Worm (Caenorhabditis elegans) whole organism, L1 larva: ENCODE results near the gene str-94.

Experiments used
- C34B4.2 ChIP-seq: sonication (generic microtip); optimal IDR thresholded peaks from 2 replicates; lab custom pipeline; 2017; ENCODE audit warnings: mild to moderate bottlenecking, missing genetic modification characterization, missing compliant biosample characterization
- aha-1 ChIP-seq: fragments of 150-350 bp; optimal IDR thresholded peaks from 2 replicates; lab custom pipeline; 2014; ENCODE audit warnings: missing biosample characterization, missing genetic modification characterization
- ceh-8 ChIP-seq: fragments of 200-800 bp; sonication (Bioruptor generic); optimal IDR thresholded peaks from 2 replicates; lab custom pipeline; 2018; ENCODE audit warnings: mild to moderate bottlenecking, missing genetic modification characterization, moderate library complexity, missing compliant biosample characterization
- ces-1 ChIP-seq: fragments of 150-350 bp; optimal IDR thresholded peaks from 2 replicates; lab custom pipeline; 2014; ENCODE audit warnings: missing biosample characterization, missing genetic modification reagents, missing genetic modification characterization
- dpl-1 ChIP-seq, 3 experiments: fragments of 150-350 bp in 2 of 3; sonication (generic microtip) in 1 of 3; optimal IDR thresholded peaks; 2 replicates each; lab custom pipeline; 2014 to 2017; ENCODE audit warnings: missing biosample characterization in 3 of 3, missing genetic modification characterization in 3 of 3, missing genetic modification reagents in 3 of 3
- dsc-1 ChIP-seq: sonication (generic microtip); optimal IDR thresholded peaks from 2 replicates; lab custom pipeline; 2016; ENCODE audit warnings: mild to moderate bottlenecking, missing genetic modification characterization, missing compliant biosample characterization
- efl-1 ChIP-seq, 4 experiments: fragments of 150-350 bp; optimal IDR thresholded peaks in 3 of 4; peaks in 1 of 4; 1 replicate in 1 of 4; 2 replicates in 3 of 4; lab custom pipeline; 2014; ENCODE audit warnings: missing biosample characterization in 2 of 4, missing genetic modification characterization in 2 of 4, missing genetic modification reagents in 2 of 4
- egl-13 ChIP-seq: sonication (generic microtip); optimal IDR thresholded peaks from 2 replicates; lab custom pipeline; 2016; ENCODE audit warnings: missing genotype, missing genetic modification reagents, missing genetic modification characterization, missing compliant biosample characterization
- elt-2 ChIP-seq: sonication (generic microtip); optimal IDR thresholded peaks from 2 replicates; lab custom pipeline; 2016; ENCODE audit warnings: missing genetic modification characterization, mild to moderate bottlenecking, inconsistent platforms, missing compliant biosample characterization, missing genetic modification reagents
- elt-3 ChIP-seq, 6 experiments: fragments of 150-350 bp in 1 of 6; sonication (generic microtip); optimal IDR thresholded peaks; 2 replicates each; lab custom pipeline; 2017 to 2018; ENCODE audit warnings: missing biosample characterization in 6 of 6, missing genetic modification characterization in 6 of 6, inconsistent platforms in 1 of 6
- fkh-4 ChIP-seq: sonication (generic microtip); optimal IDR thresholded peaks from 2 replicates; lab custom pipeline; 2016; ENCODE audit warnings: missing compliant biosample characterization, missing genetic modification characterization, borderline replicate concordance
- fkh-8 ChIP-seq: sonication (generic microtip); optimal IDR thresholded peaks from 2 replicates; lab custom pipeline; 2016; ENCODE audit warnings: mild to moderate bottlenecking, missing genetic modification characterization, missing compliant biosample characterization
- hlh-17 ChIP-seq: fragments of 200-800 bp; sonication (Bioruptor generic); optimal IDR thresholded peaks from 2 replicates; lab custom pipeline; 2018; ENCODE audit warnings: missing genetic modification characterization, mild to moderate bottlenecking, missing compliant biosample characterization, moderate library complexity, borderline replicate concordance
- hpl-2 ChIP-seq: fragments of 150-350 bp; optimal IDR thresholded peaks from 2 replicates; lab custom pipeline; 2014; ENCODE audit warnings: missing biosample characterization, missing genetic modification reagents, missing genetic modification characterization
- isw-1 ChIP-seq: fragments of 200-800 bp; sonication (Bioruptor generic); IDR thresholded peaks from 2 replicates; pipeline ENCODE4 v1.3.6; 2022; ENCODE audit warnings: missing genetic modification characterization, missing compliant biosample characterization
- jun-1 ChIP-seq: fragments of 150-350 bp; optimal IDR thresholded peaks from 2 replicates; lab custom pipeline; 2014; ENCODE audit warnings: missing biosample characterization, missing genetic modification reagents, missing genetic modification characterization
- lin-13 ChIP-seq: fragments of 150-350 bp; optimal IDR thresholded peaks from 2 replicates; lab custom pipeline; 2014; ENCODE audit warnings: missing biosample characterization, missing genetic modification reagents, missing genetic modification characterization
- lin-14 ChIP-seq: fragments of 200-800 bp; sonication (Bioruptor generic); optimal IDR thresholded peaks from 2 replicates; lab custom pipeline; 2018; ENCODE audit warnings: mild to moderate bottlenecking, missing genetic modification characterization, moderate library complexity, missing compliant biosample characterization
- lsy-2 ChIP-seq, 2 experiments: fragments of 150-350 bp; optimal IDR thresholded peaks; 2 replicates each; lab custom pipeline; 2014; ENCODE audit warnings: missing biosample characterization in 2 of 2, missing genetic modification characterization in 2 of 2
- mab-9 ChIP-seq: fragments of 200-800 bp; sonication (Bioruptor generic); IDR thresholded peaks from 2 replicates; pipeline ENCODE4 v1.3.6; 2022; ENCODE audit warnings: missing genetic modification reagents, missing genetic modification characterization, missing compliant biosample characterization
- nhr-12 ChIP-seq: sonication (generic microtip); optimal IDR thresholded peaks from 2 replicates; lab custom pipeline; 2017; ENCODE audit warnings: missing biosample characterization, missing genetic modification characterization
- nhr-19 ChIP-seq: fragments of 200-800 bp; sonication (Bioruptor generic); conservative IDR thresholded peaks from 2 replicates; pipeline ENCODE4 v1.3.6; 2022; ENCODE audit warnings: missing genetic modification characterization, missing compliant biosample characterization
- nhr-237 ChIP-seq: fragments of 150-350 bp; optimal IDR thresholded peaks from 2 replicates; lab custom pipeline; 2014; ENCODE audit warnings: missing biosample characterization, missing genetic modification characterization
- nhr-28 ChIP-seq: fragments of 150-350 bp; optimal IDR thresholded peaks from 2 replicates; lab custom pipeline; 2014; ENCODE audit warnings: missing biosample characterization, missing genetic modification characterization
- nhr-47 ChIP-seq: sonication (generic microtip); optimal IDR thresholded peaks from 2 replicates; lab custom pipeline; 2016; ENCODE audit warnings: mild to moderate bottlenecking, missing genetic modification characterization, moderate library complexity, missing compliant biosample characterization
- nhr-71 ChIP-seq: sonication (generic microtip); optimal IDR thresholded peaks from 2 replicates; lab custom pipeline; 2016; ENCODE audit warnings: mild to moderate bottlenecking, missing genetic modification characterization, moderate library complexity, missing compliant biosample characterization
- nhr-84 ChIP-seq: sonication (generic microtip); optimal IDR thresholded peaks from 2 replicates; lab custom pipeline; 2017; ENCODE audit warnings: missing biosample characterization, missing genetic modification characterization
- pag-3 ChIP-seq: sonication (generic microtip); optimal IDR thresholded peaks from 2 replicates; lab custom pipeline; 2017; ENCODE audit warnings: missing genetic modification characterization, mild to moderate bottlenecking, missing compliant biosample characterization, antibody characterized with exemption, borderline replicate concordance; ENCODE audit not compliant: insufficient read depth
- snpc-4 ChIP-seq: fragments of 150-350 bp; optimal IDR thresholded peaks from 2 replicates; lab custom pipeline; 2014; ENCODE audit warnings: missing biosample characterization, missing genetic modification characterization
- sox-4 ChIP-seq: sonication (generic microtip); optimal IDR thresholded peaks from 2 replicates; lab custom pipeline; 2016; ENCODE audit warnings: missing genetic modification characterization, missing compliant biosample characterization
- sptf-1 ChIP-seq: fragments of 150-350 bp; optimal IDR thresholded peaks from 2 replicates; lab custom pipeline; 2014; ENCODE audit warnings: missing biosample characterization, missing genetic modification characterization
- swsn-7 ChIP-seq: sonication (generic microtip); optimal IDR thresholded peaks from 2 replicates; lab custom pipeline; 2016; ENCODE audit warnings: missing genetic modification characterization, missing compliant biosample characterization
- tlp-1 ChIP-seq: fragments of 150-350 bp; optimal IDR thresholded peaks from 2 replicates; lab custom pipeline; 2014; ENCODE audit warnings: missing biosample characterization, missing genetic modification characterization
- unc-30 ChIP-seq: sonication (generic microtip); optimal IDR thresholded peaks from 2 replicates; lab custom pipeline; 2017; ENCODE audit warnings: missing biosample characterization, missing genetic modification characterization
- unc-86 ChIP-seq: sonication (generic microtip); optimal IDR thresholded peaks from 2 replicates; lab custom pipeline; 2016; ENCODE audit warnings: missing genetic modification characterization, missing compliant biosample characterization
- ztf-4 ChIP-seq: fragments of 150-350 bp; optimal IDR thresholded peaks from 2 replicates; lab custom pipeline; 2014; ENCODE audit warnings: missing biosample characterization, missing genetic modification characterization

The str-94 gene

DNA sequence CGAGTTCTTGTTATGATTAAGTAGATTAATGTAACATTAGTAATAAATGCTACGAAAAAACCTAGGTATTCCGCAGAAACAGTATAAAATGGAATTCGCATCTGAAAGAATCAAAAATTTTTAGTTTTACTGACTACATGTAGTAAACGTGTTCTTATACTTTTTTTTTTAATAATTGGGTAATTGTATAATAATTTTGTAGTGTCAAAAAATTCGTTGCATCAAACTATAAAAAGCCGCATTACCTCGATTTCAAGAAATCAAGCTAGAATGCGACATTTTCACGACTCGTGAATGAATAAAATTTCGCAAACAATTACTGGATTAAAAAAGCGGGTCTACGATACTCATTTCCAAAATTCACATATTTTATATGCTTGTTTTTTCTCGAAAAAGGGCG, at the start of gene str-94:
TSS of gene str-94 (minus strand) at position 101 of the 400 bp plus-strand sequence.
- TF ChIP-seq efl-1 (optimal IDR thresholded peaks at IDR 0.05; lab: Kevin White, UChicago) (no peak), efl-1 (GFP tag; optimal IDR thresholded peaks at IDR 0.05 in 1 of 2; lab: Kevin White, UChicago) (no peak), pag-3 (tag; lab: Kevin White, UChicago) (no peak), lsy-2 (tag; optimal IDR thresholded peaks at IDR 0.05; lab: Kevin White, UChicago) (no peak), mab-9 (GFP tag; lab: Robert Waterston, UW) (no peak), nhr-19 (GFP tag; lab: Robert Waterston, UW) (no peak), snpc-4 (no peak), nhr-12 (tag; lab: Kevin White, UChicago) (no peak), isw-1 (GFP tag; lab: Robert Waterston, UW) (no peak), ztf-4 (tag; lab: Kevin White, UChicago) (no peak), aha-1 (no peak), unc-86 (tag; lab: Kevin White, UChicago) (no peak), elt-2 (tag; lab: Kevin White, UChicago) (no peak)
- TF ChIP-seq, all 84 proteins: peak for 0

DNA sequence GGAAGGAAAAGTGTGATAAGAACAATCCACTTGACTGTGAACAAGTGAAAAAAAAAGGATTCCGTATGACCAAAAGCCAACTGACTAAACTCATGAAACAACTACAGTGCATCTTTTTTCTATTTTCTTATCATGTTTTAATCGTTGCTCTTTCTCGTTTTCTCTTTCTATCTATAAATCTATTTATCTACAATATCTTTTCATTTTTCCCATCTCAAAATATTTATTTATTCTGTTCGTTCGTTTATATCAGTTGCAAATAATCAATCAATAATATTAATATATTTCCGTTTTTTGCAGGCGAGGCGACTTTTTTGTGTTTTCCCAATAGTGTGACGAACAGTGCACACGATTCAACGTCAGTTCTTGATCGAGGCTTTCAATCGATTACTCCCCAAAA, 48.2 kb upstream of the str-94 start, which contains the start of gene F44A2.5:
TSS of gene F44A2.5 (plus strand) at position 301 of the 400 bp plus-strand sequence.
- TF ChIP-seq swsn-7 (tag; lab: Kevin White, UChicago) (no peak), hlh-17 (GFP tag; lab: Kevin White, UChicago) (no peak), sox-4 (tag; lab: Kevin White, UChicago) (no peak), sptf-1 (no peak), fkh-4 (tag; lab: Kevin White, UChicago) (no peak), dpl-1 (GFP tag; optimal IDR thresholded peaks at IDR 0.05; lab: Kevin White, UChicago) (no peak), ces-1 (GFP tag; lab: Kevin White, UChicago) (no peak), dsc-1 (tag; lab: Kevin White, UChicago) (no peak), unc-86 (tag; lab: Kevin White, UChicago) (no peak), hpl-2 (GFP tag; lab: Kevin White, UChicago) (no peak), lsy-2 (tag; optimal IDR thresholded peaks at IDR 0.05; lab: Kevin White, UChicago) (no peak), nhr-71 (tag; lab: Kevin White, UChicago) (no peak), tlp-1 (tag; lab: Kevin White, UChicago) (no peak), elt-3 (tag; optimal IDR thresholded peaks at IDR 0.05; lab: Kevin White, UChicago) (no peak), unc-30 (tag; lab: Kevin White, UChicago) (no peak), nhr-84 (tag; lab: Kevin White, UChicago) (no peak), jun-1 (tag; lab: Kevin White, UChicago) (no peak), nhr-47 (no peak)

DNA sequence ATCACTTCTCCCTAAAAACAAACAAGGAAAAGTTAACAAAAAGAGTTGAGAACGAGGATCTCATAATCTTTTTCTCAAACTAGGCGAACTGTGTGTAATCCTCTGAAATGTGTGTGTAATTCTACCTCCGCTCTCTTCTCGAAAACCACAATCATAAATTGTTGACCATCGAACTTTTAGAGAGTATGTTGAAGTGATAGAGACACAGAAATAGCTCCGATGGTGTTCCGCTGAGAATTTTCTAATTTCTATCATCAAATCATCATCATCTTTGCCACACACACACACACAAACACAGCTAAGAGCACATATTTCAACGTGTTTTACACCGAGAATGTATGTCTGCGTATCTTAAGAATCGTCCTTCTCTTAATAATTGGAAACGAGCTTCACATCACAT, 46.5 kb upstream of the str-94 start:
- TF ChIP-seq snpc-4 (no peak), fkh-8 (tag; lab: Kevin White, UChicago) (no peak), dsc-1 (tag; lab: Kevin White, UChicago) (peak; percentile 25), nhr-237 (tag; lab: Kevin White, UChicago) (no peak), tlp-1 (tag; lab: Kevin White, UChicago) (no peak), sptf-1 (no peak), lin-14 (peak; percentile 15), lin-13 (GFP tag; lab: Kevin White, UChicago) (no peak)

DNA sequence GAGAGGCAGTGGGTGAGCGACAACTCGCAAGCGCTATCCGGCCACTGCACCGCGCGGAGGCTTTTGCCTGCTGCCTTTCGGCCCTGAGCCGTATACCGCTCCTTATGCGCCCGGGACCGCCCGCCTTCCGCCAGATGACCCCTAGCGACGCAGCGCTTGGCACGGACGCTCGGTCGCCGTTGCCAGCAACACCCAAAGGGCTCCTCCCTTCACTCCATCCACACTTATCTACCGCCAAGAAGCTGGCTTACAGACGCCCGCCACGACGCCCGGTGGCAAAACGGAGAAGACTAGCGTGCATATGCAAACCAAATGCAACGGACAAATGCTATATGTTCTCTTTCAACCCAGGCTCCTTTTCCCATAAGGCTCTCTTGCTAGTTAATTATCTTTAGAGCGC, 44.3 kb upstream of the str-94 start:
- TF ChIP-seq nhr-71 (tag; lab: Kevin White, UChicago), result peak; percentile 24
- peak; percentile 1 for TF ChIP-seq egl-13
- TF ChIP-seq lin-14, result no peak
- peak; percentile 77 for TF ChIP-seq fkh-8 (tag; lab: Kevin White, UChicago)
- TF ChIP-seq nhr-47, result peak; percentile 15
- TF ChIP-seq dsc-1 (tag; lab: Kevin White, UChicago), result peak; percentile 27
- TF ChIP-seq C34B4.2 (tag; lab: Kevin White, UChicago), result no peak
- peak; percentile 1 for TF ChIP-seq ceh-8
- no peak for TF ChIP-seq nhr-28
